Fruit fly (Drosophila melanogaster): ENCODE measurements around the gene Usp7.

DNA sequence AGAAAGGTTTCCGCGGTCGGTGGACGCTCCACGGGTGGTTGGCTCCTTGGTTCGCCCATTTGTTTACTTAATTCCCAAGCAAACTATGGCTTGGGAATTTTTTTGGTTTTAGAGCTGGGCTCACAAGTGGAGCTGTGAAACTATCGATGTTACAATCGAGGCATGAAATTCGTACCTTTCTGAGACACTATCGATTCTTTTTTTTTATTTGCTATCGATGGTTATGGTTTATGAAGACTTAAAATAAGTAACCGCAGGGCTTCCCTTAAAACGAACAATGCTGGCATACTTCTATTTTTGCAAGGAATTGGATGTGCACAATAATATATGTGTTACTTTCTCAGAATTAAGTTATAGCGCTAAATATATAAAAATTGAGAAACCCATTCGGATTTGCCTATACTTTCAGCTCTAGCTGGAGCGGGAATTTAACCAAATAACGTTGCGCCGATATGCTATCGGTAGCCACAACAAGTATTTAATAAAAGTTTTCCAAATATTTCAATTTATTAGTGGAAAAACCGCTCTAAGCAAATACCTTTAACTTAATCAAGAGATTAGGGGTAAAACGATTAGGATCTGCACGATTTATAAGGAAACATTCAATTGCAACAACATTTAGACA lies 10.9 kb downstream of the Usp7 start, which contains the start of gene Chrac-16:
- TF ChIP-seq Sox102F (GFP tag; optimal IDR thresholded peaks at IDR 0.05) (no peak), Lpt (GFP tag; optimal IDR thresholded peaks at IDR 0.05) (no peak), eg (GFP tag; IDR thresholded peaks at IDR 0.05) (no peak), CG11762 (GFP tag; optimal IDR thresholded peaks at IDR 0.05; ENCODE audit: insufficient read depth) (no peak), CG4318 (GFP tag; optimal IDR thresholded peaks at IDR 0.05) (no peak), Blimp-1 (GFP tag; optimal IDR thresholded peaks at IDR 0.05) (no peak), CG8632 (GFP tag; optimal IDR thresholded peaks at IDR 0.05) (no peak)
